Worm (Caenorhabditis elegans) whole organism, dauer: ENCODE data around the gene R11G11.16.

Experiments
- unc-62 ChIP-seq: sonication (generic microtip); optimal IDR thresholded peaks from 2 replicates; lab custom pipeline; 2017; ENCODE audit warnings: missing biosample characterization, missing genetic modification reagents, missing genetic modification characterization

R11G11.16 gene

DNA sequence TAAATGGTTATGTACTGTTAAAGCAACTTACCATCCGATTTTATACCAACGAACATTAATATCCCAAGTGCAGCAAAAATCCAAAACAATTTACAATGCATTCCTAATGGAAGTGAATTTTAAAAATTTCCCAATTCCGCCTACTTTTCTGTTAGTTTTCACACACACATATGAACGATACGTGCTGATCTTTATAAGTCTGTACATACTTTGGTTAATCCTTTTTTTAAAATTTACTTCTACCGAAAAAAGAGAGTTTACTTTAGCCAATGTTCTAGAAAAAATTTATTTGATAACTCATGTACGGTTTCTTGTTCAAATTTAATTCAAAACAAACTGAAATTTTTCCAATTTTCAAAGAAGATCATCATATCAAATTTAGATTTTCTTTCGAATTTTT is at the start of gene R11G11.16:
Gene R11G11.16 (minus strand): TSS at position 101 of the 400 bp plus-strand sequence.
- no peak for TF ChIP-seq unc-62 (GFP tag; lab: Kevin White, UChicago)

DNA sequence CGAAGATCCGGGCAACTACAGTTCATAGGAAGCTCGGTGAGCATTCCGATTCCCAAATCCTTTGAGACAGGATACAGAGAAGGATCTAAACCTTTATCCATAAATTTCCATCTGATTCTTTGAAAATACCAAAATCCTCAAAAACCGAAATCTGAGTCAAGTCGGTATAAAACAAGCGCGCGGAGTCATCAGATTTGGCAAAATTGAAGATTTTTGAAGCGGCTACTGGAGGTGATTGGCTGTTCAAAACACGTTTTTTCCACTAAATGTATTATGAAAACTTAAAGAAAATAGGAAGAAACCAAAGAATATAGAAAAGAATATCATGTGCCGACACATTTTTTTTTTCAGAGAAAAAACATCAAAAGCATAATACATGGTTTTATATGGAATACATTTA is 49.7 kb upstream of the R11G11.16 start, which contains the start of gene C14C6.13:
Gene C14C6.13 (minus strand): TSS at position 101 of the 400 bp plus-strand sequence.
- TF ChIP-seq unc-62 (GFP tag; lab: Kevin White, UChicago): no peak

DNA sequence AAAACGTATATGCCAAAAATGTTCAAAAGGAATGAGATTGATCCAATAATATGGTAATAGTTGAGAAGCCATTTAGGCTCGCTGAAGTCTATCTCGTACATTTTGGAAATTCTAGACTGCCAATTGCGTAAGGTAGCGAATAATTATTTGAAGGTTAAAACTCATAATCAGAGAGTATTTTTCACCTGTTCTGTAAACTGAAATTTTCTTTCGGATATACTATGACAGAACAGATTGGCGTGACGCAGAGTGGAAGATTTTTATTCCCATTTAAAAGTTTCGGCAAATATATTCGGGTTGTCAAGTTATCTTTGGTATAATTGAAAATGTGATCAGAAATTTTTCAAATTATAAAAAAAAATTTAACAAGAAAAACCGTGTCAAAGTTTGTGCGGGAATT is 43.2 kb upstream of the R11G11.16 start, which contains the start of gene sri-72:
Gene sri-72 (minus strand): TSS at position 101 of the 400 bp plus-strand sequence.
- no peak for TF ChIP-seq unc-62 (GFP tag; lab: Kevin White, UChicago)

DNA sequence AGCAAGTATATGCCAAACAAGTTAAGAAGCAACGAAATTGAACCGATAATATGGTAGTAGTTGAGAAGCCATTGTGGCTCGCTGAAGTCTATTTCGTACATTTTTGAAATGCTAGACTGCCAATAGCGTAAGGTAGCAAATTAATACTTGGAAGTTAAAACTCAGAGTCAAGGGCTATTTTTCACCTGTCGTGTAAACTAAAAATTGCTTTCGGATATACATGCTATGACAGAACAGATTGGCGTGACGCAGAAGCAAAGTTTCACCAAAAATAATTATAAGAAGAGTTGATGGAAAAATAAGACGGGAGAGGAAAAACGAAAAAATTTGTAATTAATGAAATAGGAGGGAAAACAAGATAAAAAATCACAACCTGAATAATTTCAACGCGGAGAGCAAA is 41.0 kb upstream of the R11G11.16 start, which contains the start of gene sri-73:
Gene sri-73 (minus strand): TSS at position 101 of the 400 bp plus-strand sequence.
- no peak for TF ChIP-seq unc-62 (GFP tag; lab: Kevin White, UChicago)

DNA sequence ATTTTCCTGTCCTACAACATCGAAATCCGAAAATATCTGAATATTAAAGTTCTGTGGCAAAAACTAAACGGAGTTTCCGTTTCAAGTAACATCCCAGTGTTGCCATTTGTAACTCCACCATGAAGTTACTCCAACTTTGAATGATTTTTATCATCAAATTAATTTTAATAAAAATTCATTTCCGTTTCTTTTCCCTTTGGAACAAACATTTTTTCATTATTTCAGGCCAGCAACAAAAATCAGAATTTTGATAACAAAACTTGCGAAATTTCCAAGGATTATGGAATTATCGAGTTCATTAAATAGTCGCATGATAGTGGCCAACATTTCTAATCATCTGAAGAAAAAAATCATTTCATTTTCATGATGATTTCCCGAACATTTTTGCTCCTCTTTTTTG is 37.9 kb upstream of the R11G11.16 start, which contains the start of gene C14C6.2:
Gene C14C6.2 (plus strand): TSS at position 301 of the 400 bp plus-strand sequence.
- TF ChIP-seq unc-62 (GFP tag; lab: Kevin White, UChicago): no peak

DNA sequence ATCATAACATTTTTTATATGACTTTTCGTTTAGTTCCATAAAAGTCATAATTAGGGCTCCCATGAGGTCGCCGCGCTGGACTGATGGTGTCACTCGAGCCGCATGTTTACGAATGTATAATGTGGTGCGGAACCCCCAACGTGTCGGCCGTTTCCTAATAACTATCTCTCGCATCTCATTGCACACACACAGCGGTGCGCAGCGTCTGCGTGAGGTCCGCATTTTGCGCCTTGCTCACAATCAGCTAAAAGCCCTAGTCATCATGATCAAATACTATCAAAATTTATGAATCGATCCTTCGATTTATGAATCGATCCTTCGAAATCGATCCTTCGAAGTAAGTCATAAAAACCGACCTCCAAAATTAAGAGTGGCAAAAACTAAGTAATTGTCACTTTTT is 35.0 kb upstream of the R11G11.16 start, which contains the start of gene srx-7:
Gene srx-7 (plus strand): TSS at position 256 of the 400 bp plus-strand sequence.
- TF ChIP-seq unc-62 (GFP tag; lab: Kevin White, UChicago): no peak

DNA sequence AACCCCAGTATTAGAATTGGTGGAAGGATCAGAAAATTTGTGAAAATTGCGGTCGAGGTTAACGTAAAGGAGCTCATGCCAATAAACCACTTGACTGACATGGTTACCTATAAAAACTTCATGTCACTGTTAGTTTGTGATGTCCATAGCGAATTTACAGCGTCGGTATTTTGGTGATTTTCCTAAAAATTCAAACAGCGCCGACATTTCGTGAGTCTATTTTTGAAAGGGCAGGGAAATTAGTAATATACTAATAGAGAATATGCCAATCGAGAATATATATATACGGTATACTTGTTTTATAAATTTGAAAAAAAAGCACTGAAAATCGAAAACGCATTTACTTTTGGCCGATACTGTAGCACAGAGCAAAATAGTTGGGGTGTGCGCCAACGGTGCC is 31.1 kb upstream of the R11G11.16 start, which contains the start of gene srx-8:
Gene srx-8 (minus strand): TSS at position 101 of the 400 bp plus-strand sequence.
- no peak for TF ChIP-seq unc-62 (GFP tag; lab: Kevin White, UChicago)

DNA sequence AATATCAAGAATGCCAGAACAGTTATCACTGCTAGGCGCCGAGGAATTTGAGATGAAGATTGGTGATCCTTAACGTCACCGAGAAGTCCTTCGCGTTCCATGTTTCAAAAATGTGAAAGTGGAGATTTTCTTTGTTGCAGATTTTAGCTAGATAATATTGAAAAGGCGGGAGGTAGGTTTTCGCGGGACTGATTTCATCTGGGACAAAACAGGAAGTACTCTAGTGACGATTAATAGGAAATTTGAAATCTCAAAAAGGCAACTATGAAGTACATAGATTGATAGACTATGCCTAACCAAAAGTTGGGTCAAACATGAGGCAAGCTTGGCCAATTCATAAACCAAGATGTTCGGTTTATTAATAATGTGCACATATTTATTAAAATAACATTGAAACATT is 28.1 kb upstream of the R11G11.16 start, which contains the start of gene C14C6.8:
Gene C14C6.8 (minus strand): TSS at position 101 of the 400 bp plus-strand sequence.
- TF ChIP-seq unc-62 (GFP tag; lab: Kevin White, UChicago): no peak

DNA sequence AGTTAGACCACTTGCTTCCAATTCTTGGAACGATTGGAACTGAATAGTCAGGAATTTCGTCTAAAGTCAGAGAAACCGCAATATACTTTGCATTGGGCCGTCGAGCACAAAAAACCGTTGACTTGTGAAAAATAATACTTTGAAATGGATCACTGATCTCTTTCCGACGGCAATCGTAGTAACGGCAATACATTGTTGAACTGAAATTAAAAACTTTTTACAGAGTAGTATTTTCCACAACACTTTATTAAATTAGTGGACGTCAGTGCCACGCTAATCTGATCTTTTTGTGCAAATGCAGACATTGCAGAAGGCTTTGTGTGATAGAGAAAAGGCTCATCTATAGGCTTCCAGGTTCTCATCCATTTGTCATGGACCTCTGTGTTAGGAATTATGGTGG is 27.5 kb upstream of the R11G11.16 start:
- no peak for TF ChIP-seq unc-62 (GFP tag; lab: Kevin White, UChicago)

DNA sequence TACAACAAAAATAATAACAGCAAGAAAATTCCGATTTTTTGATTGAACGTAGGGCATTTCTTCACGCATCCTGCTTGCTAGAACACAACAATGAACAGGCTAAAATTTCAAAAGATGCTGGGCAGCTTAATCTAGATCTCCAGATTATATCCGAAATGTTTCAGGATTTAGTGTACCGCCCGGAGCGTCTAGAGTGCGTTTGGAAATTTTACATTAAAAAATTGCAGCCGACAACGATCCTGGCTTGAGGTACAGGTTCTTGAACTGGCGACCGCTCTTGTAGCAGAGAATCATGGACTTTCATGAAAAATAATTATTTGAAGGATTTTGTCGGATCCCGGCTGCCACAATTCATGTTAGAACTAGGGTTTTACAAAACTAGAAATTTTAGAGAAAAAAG is 23.0 kb upstream of the R11G11.16 start, which contains the start of gene C14C6.6:
Gene C14C6.6 (minus strand): TSS at position 101 of the 400 bp plus-strand sequence.
- TF ChIP-seq unc-62 (GFP tag; lab: Kevin White, UChicago): no peak

DNA sequence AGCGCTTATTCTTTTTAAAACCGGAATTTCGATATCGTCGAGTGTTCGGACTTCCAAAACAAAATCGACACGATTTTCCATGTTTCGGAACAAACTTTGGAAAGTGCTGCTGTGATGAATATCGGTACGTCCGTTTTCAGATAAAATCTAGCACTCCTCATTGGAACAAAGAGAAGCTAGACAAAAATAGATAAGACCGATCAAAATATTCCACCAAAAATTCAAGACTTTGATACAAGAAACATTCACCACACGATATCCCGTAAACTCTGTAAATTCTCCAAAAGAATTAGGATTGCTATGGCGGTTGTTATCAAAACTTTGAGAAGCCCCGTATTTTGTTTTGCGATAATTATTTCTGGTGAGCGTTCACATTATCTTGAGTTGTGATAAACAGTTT is 18.2 kb upstream of the R11G11.16 start, which contains the start of gene C14C6.3:
Gene C14C6.3 (plus strand): TSS at position 301 of the 400 bp plus-strand sequence.
- TF ChIP-seq unc-62 (GFP tag; lab: Kevin White, UChicago): no peak

DNA sequence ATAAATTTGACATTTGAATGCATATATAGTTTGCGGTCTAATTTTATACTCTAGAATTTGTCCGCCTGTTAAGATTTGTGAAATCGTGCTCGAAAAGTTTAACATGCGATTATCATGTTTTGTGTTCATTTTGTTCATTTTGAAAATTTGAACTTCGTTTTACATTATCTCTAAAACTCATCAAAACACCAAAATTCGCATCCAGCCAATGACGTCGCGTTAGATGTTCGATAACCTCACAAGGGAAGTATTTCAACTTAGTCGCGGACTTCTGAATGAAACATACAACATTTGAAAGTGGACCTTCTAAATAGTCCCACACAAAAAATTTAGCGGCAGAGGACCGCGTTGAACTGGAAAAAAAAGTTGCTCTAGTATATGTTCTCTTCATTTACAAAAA is 16.5 kb upstream of the R11G11.16 start:
- TF ChIP-seq unc-62 (GFP tag; lab: Kevin White, UChicago): no peak

DNA sequence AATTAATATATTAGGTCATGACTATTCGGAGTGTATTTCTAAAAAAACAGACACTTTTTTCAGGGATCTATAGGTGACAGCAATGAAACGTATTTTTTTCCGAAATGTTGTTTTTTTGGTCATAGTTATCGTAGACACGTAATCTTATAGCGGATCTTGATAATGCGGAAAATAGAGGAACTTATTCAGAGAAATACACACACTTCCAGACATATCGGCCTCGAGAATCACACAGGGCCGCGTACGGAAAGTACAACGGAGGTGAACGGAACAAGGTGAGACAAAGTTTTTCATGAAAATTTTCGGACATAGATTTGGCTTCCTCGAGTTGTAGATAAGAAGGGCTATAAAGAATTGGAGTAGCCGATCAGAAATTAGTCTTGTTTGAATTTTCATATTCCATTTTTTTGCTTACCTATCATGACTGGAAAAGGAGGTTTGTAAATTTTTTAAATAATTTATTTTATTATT is 14.1 kb upstream of the R11G11.16 start, which contains the start of gene nhr-155:
Gene nhr-155 (plus strand): TSS at position 421 of the 471 bp plus-strand sequence.
- TF ChIP-seq unc-62 (GFP tag; lab: Kevin White, UChicago): no peak

DNA sequence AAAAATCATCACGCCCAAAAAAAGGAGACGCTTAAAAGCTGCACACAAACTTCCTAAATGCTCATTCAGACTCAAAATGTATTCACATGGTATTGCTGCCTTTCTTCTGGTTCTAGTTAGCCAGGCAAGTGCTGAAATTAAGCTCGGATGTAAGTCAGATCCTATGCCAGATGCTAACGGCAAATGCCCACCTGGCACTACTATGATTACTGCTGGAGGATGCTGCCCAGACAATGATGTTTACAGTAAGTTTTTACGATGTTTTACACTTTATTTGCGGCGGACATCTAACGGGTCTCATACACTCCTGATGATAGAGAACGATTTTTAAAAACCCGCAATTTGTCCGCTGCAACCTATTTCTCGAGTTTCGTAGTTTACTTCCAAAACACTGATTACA is 11.6 kb upstream of the R11G11.16 start, which contains the start of gene C14C6.5:
Gene C14C6.5 (plus strand): TSS at position 58 of the 400 bp plus-strand sequence.
- no peak for TF ChIP-seq unc-62 (GFP tag; lab: Kevin White, UChicago)

DNA sequence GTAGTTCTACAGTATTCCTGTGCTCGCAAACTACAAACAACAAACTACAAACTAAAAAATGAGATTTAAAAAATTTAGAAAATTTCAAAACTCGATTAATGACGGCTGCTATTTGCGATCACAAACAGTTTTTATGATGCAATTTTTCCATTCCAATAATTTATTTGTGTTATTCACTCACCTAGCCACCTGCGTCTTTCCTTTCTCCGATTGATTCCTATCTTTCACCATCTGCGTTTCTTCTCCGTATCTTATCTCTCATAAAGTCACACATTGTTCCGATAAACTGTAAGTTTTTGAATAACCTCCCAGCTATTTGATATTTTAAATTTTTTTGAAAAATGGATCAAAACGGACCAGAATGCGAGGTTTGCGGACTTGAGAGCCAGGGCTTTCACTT is 9.2 kb upstream of the R11G11.16 start, which contains the start of gene nhr-132:
Gene nhr-132 (plus strand): TSS at position 271 of the 400 bp plus-strand sequence.
- no peak for TF ChIP-seq unc-62 (GFP tag; lab: Kevin White, UChicago)

DNA sequence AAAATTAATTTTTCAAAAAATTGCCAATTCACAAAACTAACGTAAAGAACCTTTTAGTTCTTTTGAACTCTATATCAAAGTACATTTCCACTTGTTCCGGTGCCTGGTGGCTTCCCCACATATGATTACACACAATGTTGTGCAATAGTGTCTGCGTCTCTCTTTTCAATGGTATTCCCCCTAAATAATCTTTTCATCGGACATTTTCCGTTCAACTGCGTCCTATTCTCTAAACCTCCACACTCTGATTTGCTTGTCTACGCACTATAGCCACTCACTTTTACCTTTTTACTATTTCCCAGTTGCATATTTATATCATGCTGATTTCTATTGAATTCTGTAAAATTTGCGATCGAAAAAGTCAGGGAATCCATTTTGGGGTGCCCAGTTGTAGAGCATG is 7.1 kb upstream of the R11G11.16 start, which contains the start of gene nhr-58:
Gene nhr-58 (plus strand): TSS at position 214 of the 400 bp plus-strand sequence.
- no peak for TF ChIP-seq unc-62 (GFP tag; lab: Kevin White, UChicago)
